Worm (Caenorhabditis elegans): ENCODE results near the gene dop-1.

DNA sequence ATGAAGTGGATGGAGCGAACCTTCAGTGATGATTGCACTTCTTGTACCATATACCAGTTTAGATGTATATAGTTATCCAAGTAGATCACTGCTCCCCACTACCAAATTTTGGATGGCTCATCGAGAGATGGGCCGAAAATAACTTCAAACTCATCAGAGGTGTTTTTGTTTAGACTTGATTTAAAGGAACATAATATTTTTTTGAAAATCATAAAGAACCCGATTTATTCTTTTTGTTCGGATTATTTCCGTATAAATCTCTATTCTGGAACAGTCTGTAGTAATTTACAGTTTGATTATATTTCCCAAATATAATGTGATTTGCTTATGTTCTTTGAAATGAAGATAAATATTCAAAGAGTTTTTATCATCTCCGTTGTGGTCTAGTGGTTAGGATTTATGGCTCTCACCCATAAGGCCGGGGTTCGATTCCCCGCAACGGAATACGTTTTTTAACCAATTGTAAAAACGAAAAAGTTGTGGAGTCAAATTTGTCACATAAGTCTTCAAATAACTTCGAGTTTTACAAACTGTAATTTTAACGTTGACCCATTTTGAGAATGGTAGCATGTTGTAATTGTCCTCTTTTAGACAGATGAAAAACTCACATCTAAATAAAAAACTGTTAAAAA lies 8.3 kb downstream of the dop-1 start:
- no peak for TF ChIP-seq ceh-82 (tag; optimal IDR thresholded peaks at IDR 0.05)
- TF ChIP-seq irx-1 (tag; optimal IDR thresholded peaks at IDR 0.05), result no peak
- no peak for TF ChIP-seq lin-15B (tag; optimal IDR thresholded peaks at IDR 0.05)
- no peak for TF ChIP-seq unc-86 (tag; optimal IDR thresholded peaks at IDR 0.05)
- TF ChIP-seq unc-62 (GFP tag; optimal IDR thresholded peaks at IDR 0.05), result no peak
- no peak for TF ChIP-seq ceh-88 (GFP tag; IDR thresholded peaks at IDR 0.05)
- TF ChIP-seq nhr-28 (tag; optimal IDR thresholded peaks at IDR 0.05), result no peak
- TF ChIP-seq mdl-1 (tag; optimal IDR thresholded peaks at IDR 0.05), result no peak
- TF ChIP-seq ceh-90 (tag; optimal IDR thresholded peaks at IDR 0.05), result no peak
- TF ChIP-seq egl-13 (tag; optimal IDR thresholded peaks at IDR 0.05), result no peak
- no peak for TF ChIP-seq efl-1 (optimal IDR thresholded peaks at IDR 0.05)
- TF ChIP-seq efl-1 (GFP tag; optimal IDR thresholded peaks at IDR 0.05 in 1 of 2), result no peak
- TF ChIP-seq nhr-11 (tag; optimal IDR thresholded peaks at IDR 0.05), result no peak
- no peak for TF ChIP-seq unc-130 (tag; optimal IDR thresholded peaks at IDR 0.05)
